Worm (Caenorhabditis elegans) whole organism, L3 larva: ENCODE measurements around the gene F52H2.5.
A peak's percentile ranks its signal among the peaks of the same experiment; 100 is the strongest.

ENCODE experiments used
- aly-2 ChIP-seq: fragments of 150-350 bp; optimal IDR thresholded peaks from 2 replicates; lab custom pipeline; 2014; ENCODE audit warnings: missing biosample characterization, missing genetic modification characterization
- ama-1 ChIP-seq: fragments of 150-350 bp; optimal IDR thresholded peaks from 2 replicates; lab custom pipeline; 2018
- egl-27 ChIP-seq: sonication (generic microtip); optimal IDR thresholded peaks from 4 replicates; lab custom pipeline; 2017; ENCODE audit warnings: missing biosample characterization, missing genetic modification reagents, missing genetic modification characterization
- lin-39 ChIP-seq: fragments of 150-350 bp; optimal IDR thresholded peaks from 2 replicates; lab custom pipeline; 2018; ENCODE audit warnings: missing biosample characterization, missing genetic modification reagents, missing genetic modification characterization
- mdl-1 ChIP-seq: fragments of 150-350 bp; optimal IDR thresholded peaks from 2 replicates; lab custom pipeline; 2014; ENCODE audit warnings: missing biosample characterization, missing genetic modification characterization
- nfya-1 ChIP-seq: sonication (generic microtip); optimal IDR thresholded peaks from 2 replicates; lab custom pipeline; 2017; ENCODE audit warnings: missing genetic modification characterization, mild to moderate bottlenecking, missing compliant biosample characterization, antibody characterized with exemption, moderate library complexity; ENCODE audit not compliant: insufficient read depth
- nhr-237 ChIP-seq: fragments of 150-350 bp; optimal IDR thresholded peaks from 2 replicates; lab custom pipeline; 2014; ENCODE audit warnings: missing biosample characterization, missing genetic modification characterization
- nhr-77 ChIP-seq: fragments of 150-350 bp; optimal IDR thresholded peaks from 2 replicates; lab custom pipeline; 2014; ENCODE audit warnings: missing biosample characterization, missing genetic modification characterization
- pha-4 ChIP-seq: fragments of 150-350 bp; optimal IDR thresholded peaks from 2 replicates; lab custom pipeline; 2014; ENCODE audit warnings: missing biosample characterization, missing genetic modification reagents, missing genetic modification characterization
- pqm-1 ChIP-seq: fragments of 150-350 bp; optimal IDR thresholded peaks from 2 replicates; lab custom pipeline; 2017; ENCODE audit warnings: missing biosample characterization, missing genetic modification characterization, inconsistent platforms
- unc-39 ChIP-seq: sonication (generic microtip); optimal IDR thresholded peaks from 4 replicates; lab custom pipeline; 2017; ENCODE audit warnings: missing biosample characterization, missing genetic modification characterization
- unc-62 ChIP-seq: fragments of 150-350 bp; sonication (generic microtip); optimal IDR thresholded peaks from 4 replicates; lab custom pipeline; 2014; ENCODE audit warnings: missing biosample characterization, missing genetic modification reagents, missing genetic modification characterization
- ztf-11 ChIP-seq: fragments of 150-350 bp; optimal IDR thresholded peaks from 2 replicates; lab custom pipeline; 2014; ENCODE audit warnings: missing biosample characterization, missing genetic modification characterization

- TF ChIP-seq nfya-1 (tag; lab: Kevin White, UChicago) (no peak), lin-39 (tag; lab: Kevin White, UChicago) (no peak), nhr-77 (tag; lab: Kevin White, UChicago) (no peak), nhr-237 (tag; lab: Kevin White, UChicago) (no peak), ama-1 (lab: Kevin White, UChicago) (no peak), pqm-1 (tag; lab: Kevin White, UChicago) (peak; percentile 72), mdl-1 (tag; lab: Kevin White, UChicago) (no peak), pha-4 (tag; lab: Kevin White, UChicago) (peak; percentile 58), aly-2 (no peak), unc-39 (no peak), ztf-11 (no peak), unc-62 (GFP tag; lab: Kevin White, UChicago) (no peak), egl-27 (no peak)
Measured at ce11 chrX:2580524-2580981, 20.7 kb upstream of the F52H2.5 start, which contains the start of gene H01M10.1.
